Worm (Caenorhabditis elegans) whole organism, young adult: Measurements from ENCODE around the gene srr-10.

ENCODE experiments used
- C06A6.2 ChIP-seq: fragments of 200-800 bp; sonication (Bioruptor generic); conservative IDR thresholded peaks from 2 replicates; pipeline ENCODE4 v1.3.6; 2022; ENCODE audit warnings: missing genetic modification characterization, missing compliant biosample characterization
- D2030.7 ChIP-seq: fragments of 200-800 bp; sonication (Bioruptor generic); IDR thresholded peaks from 2 replicates; pipeline ENCODE4 v1.3.6; 2022; ENCODE audit warnings: missing genetic modification reagents, missing genetic modification characterization, missing compliant biosample characterization
- Y56A3A.18 ChIP-seq: fragments of 200-800 bp; sonication (Bioruptor generic); IDR thresholded peaks from 2 replicates; pipeline ENCODE4 v1.3.6; 2022; ENCODE audit warnings: missing genetic modification reagents, missing genetic modification characterization, missing compliant biosample characterization
- ama-1 ChIP-seq, 3 experiments: fragments of 150-350 bp in 1 of 3; sonication (generic microtip) in 2 of 3; optimal IDR thresholded peaks; 2 replicates each; lab custom pipeline; 2014 to 2018; ENCODE audit warnings: missing biosample characterization in 2 of 3, missing genetic modification characterization in 2 of 3, missing genetic modification reagents in 2 of 3
- ceh-27 ChIP-seq: fragments of 200-800 bp; sonication (Bioruptor generic); optimal IDR thresholded peaks from 2 replicates; lab custom pipeline; 2018; ENCODE audit warnings: mild to moderate bottlenecking, missing genetic modification characterization, moderate library complexity, missing compliant biosample characterization
- lag-1 ChIP-seq: fragments of 200-800 bp; sonication (Bioruptor generic); IDR thresholded peaks from 2 replicates; pipeline ENCODE4 v1.3.6; 2022; ENCODE audit warnings: missing genetic modification reagents, missing genetic modification characterization, missing compliant biosample characterization
- lin-35 ChIP-seq, 3 experiments: fragments of 150-350 bp in 2 of 3; sonication (generic microtip) in 1 of 3; optimal IDR thresholded peaks; 2 replicates each; lab custom pipeline; 2014 to 2018; ENCODE audit warnings: missing biosample characterization in 3 of 3, missing genetic modification characterization in 3 of 3, missing genetic modification reagents in 3 of 3
- unc-62 ChIP-seq: fragments of 150-350 bp; optimal IDR thresholded peaks from 2 replicates; lab custom pipeline; 2014; ENCODE audit warnings: missing biosample characterization, missing genetic modification reagents, missing genetic modification characterization

DNA sequence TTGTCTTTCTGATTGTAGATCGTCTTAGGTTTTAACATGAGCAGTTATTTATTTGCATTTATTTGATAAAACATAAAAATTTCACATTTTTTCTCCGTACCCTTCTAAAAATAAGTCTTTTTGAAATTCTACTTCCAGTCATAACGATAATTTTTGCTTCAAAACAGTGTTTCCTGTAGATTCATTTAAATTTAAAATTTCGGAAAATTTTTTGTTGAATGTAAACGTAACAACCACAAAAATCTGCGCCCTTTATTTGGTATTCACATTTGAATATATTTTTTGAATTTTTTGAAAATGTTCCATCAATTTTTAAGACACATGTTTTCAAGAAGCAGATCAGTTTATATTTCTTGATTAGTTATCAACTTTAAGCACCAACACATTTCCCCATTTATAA, 10.0 kb downstream of the srr-10 start:
- TF ChIP-seq lin-35 (GFP tag; optimal IDR thresholded peaks at IDR 0.05; lab: Kevin White, UChicago): no peak
- TF ChIP-seq ama-1 (optimal IDR thresholded peaks at IDR 0.05; lab: Kevin White, UChicago): no peak
- no peak for TF ChIP-seq ama-1 (GFP tag; optimal IDR thresholded peaks at IDR 0.05; lab: Kevin White, UChicago)
- no peak for TF ChIP-seq Y56A3A.18
- no peak for TF ChIP-seq C06A6.2 (GFP tag; lab: Robert Waterston, UW)
- TF ChIP-seq lag-1: no peak
- TF ChIP-seq ceh-27 (GFP tag; lab: Kevin White, UChicago): no peak
- no peak for TF ChIP-seq unc-62 (GFP tag; lab: Kevin White, UChicago)
- TF ChIP-seq D2030.7 (GFP tag; lab: Robert Waterston, UW): no peak
